Worm (Caenorhabditis elegans): ENCODE data around the gene Y73F8A.36.

Gene Y73F8A.36

DNA sequence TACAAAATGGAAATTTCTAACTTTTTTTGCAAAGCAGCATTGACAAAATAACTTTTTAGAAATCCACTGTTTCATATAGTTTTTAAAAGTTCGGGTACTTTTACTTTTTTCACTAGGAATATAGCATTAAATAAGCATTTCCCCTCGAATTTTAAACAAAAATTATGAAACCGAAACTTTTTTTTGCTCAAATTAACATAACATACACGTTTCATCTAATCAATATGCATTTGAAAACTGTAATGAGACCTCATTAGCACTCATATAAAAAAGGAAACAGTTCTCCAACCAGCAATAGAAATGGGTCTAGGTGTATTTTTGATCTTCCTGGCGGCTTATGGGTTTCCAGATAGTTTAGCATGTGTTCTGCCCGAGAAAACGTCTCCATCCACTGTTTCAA lies 48.3 kb downstream of the Y73F8A.36 start, which contains the start of gene Y73F8A.10:
TSS of gene Y73F8A.10 (plus strand) at position 301 of the 400 bp plus-strand sequence.
- TF ChIP-seq egl-27 (tag; optimal IDR thresholded peaks at IDR 0.05) = no peak
- TF ChIP-seq F13H6.1 (tag; optimal IDR thresholded peaks at IDR 0.05) = no peak
- TF ChIP-seq nhr-77 (tag; optimal IDR thresholded peaks at IDR 0.05) = no peak
- no peak for TF ChIP-seq unc-62 (GFP tag; optimal IDR thresholded peaks at IDR 0.05)
- TF ChIP-seq elt-1 (tag; optimal IDR thresholded peaks at IDR 0.05) = no peak
- no peak for TF ChIP-seq sma-9 (GFP tag; optimal IDR thresholded peaks at IDR 0.05)
- no peak for TF ChIP-seq sma-9 (tag; optimal IDR thresholded peaks at IDR 0.05)
- TF ChIP-seq nhr-129 (tag; optimal IDR thresholded peaks at IDR 0.05) = no peak
- no peak for TF ChIP-seq sma-3 (GFP tag; optimal IDR thresholded peaks at IDR 0.05)
- TF ChIP-seq peb-1 (tag; optimal IDR thresholded peaks at IDR 0.05) = no peak
- TF ChIP-seq ceh-82 (tag; optimal IDR thresholded peaks at IDR 0.05) = no peak
- TF ChIP-seq unc-39 (tag; optimal IDR thresholded peaks at IDR 0.05) = no peak
- TF ChIP-seq lin-39 (tag; optimal IDR thresholded peaks at IDR 0.05) = no peak
- no peak for TF ChIP-seq elt-3 (tag; optimal IDR thresholded peaks at IDR 0.05)
- no peak for TF ChIP-seq mdl-1 (tag; optimal IDR thresholded peaks at IDR 0.05)
- no peak for TF ChIP-seq mbf-1 (tag; optimal IDR thresholded peaks at IDR 0.05)
- TF ChIP-seq crh-2 (tag; optimal IDR thresholded peaks at IDR 0.05) = no peak
- no peak for TF ChIP-seq fos-1 (tag; optimal IDR thresholded peaks at IDR 0.05)
- no peak for TF ChIP-seq gmeb-1 (tag; optimal IDR thresholded peaks at IDR 0.05)
- TF ChIP-seq nhr-237 (tag; optimal IDR thresholded peaks at IDR 0.05) = no peak
- TF ChIP-seq lsy-2 (tag; optimal IDR thresholded peaks at IDR 0.05) = no peak

Data from whole organism, L2 larva.